Fruit fly (Drosophila melanogaster) whole organism, embryonic: ENCODE results near the gene Dif.

Source experiments
- ATbp ChIP-seq: fragments of 200-800 bp; sonication (Bioruptor generic); optimal IDR thresholded peaks from 2 replicates; lab custom pipeline; 2017; ENCODE audit warnings: missing biosample characterization, mild to moderate bottlenecking, missing genetic modification characterization, missing genetic modification reagents
- Awh ChIP-seq: fragments of 200-800 bp; sonication (Bioruptor generic); IDR thresholded peaks from 2 replicates; pipeline ENCODE4, ENCODE4 v1.3.6; 2022; ENCODE audit warnings: missing biosample characterization, missing genetic modification characterization
- B-H1 ChIP-seq: fragments of 200-800 bp; sonication (Bioruptor generic); IDR thresholded peaks from 3 replicates; pipeline ENCODE4 v1.3.6; 2022; ENCODE audit warnings: missing biosample characterization, missing genetic modification characterization
- BEAF-32 ChIP-seq: fragments of 200-800 bp; sonication (Bioruptor generic); optimal IDR thresholded peaks from 3 replicates; lab custom pipeline; 2017; ENCODE audit warnings: missing biosample characterization, missing genetic modification characterization, mild to moderate bottlenecking, moderate library complexity, missing genetic modification reagents
- Bgb ChIP-seq: fragments of 200-800 bp; sonication (Bioruptor generic); IDR thresholded peaks from 2 replicates; pipeline ENCODE4 v1.3.6; 2022; ENCODE audit warnings: missing biosample characterization, missing genetic modification characterization; ENCODE audit not compliant: partially characterized antibody
- C15 ChIP-seq: fragments of 200-800 bp; sonication (Bioruptor generic); IDR thresholded peaks from 3 replicates; pipeline ENCODE4 v1.3.6; 2022; ENCODE audit warnings: missing biosample characterization, missing genetic modification characterization
- CG10267 ChIP-seq: fragments of 200-800 bp; sonication (Bioruptor generic); optimal IDR thresholded peaks from 2 replicates; lab custom pipeline; 2018; ENCODE audit warnings: missing biosample characterization, mild to moderate bottlenecking, missing genetic modification characterization, moderate library complexity
- CG10462 ChIP-seq: fragments of 200-800 bp; sonication (Bioruptor generic); optimal IDR thresholded peaks from 2 replicates; lab custom pipeline; 2016; ENCODE audit warnings: missing biosample characterization, missing genetic modification characterization
- CG11085 ChIP-seq: fragments of 200-800 bp; sonication (Bioruptor generic); IDR thresholded peaks from 2 replicates; pipeline ENCODE4 v1.3.6; 2022; ENCODE audit warnings: missing biosample characterization, missing genetic modification characterization
- CG13287 ChIP-seq: fragments of 200-800 bp; sonication (Bioruptor generic); IDR thresholded peaks from 2 replicates; pipeline ENCODE4 v1.3.6; 2022; ENCODE audit warnings: missing biosample characterization, missing genetic modification characterization; ENCODE audit not compliant: partially characterized antibody
- CG13894 ChIP-seq: fragments of 200-800 bp; sonication (Bioruptor generic); optimal IDR thresholded peaks from 3 replicates; lab custom pipeline; 2018; ENCODE audit warnings: missing biosample characterization, mild to moderate bottlenecking, missing genetic modification characterization, moderate library complexity
- CG14710 ChIP-seq: fragments of 200-800 bp; sonication (Bioruptor generic); optimal IDR thresholded peaks from 3 replicates; lab custom pipeline; 2019; ENCODE audit warnings: missing biosample characterization, mild to moderate bottlenecking, missing genetic modification characterization, moderate library complexity
- CG16813 ChIP-seq: fragments of 200-800 bp; sonication (Bioruptor generic); IDR thresholded peaks from 3 replicates; pipeline ENCODE4 v1.3.6; 2022; ENCODE audit warnings: missing biosample characterization, missing genetic modification characterization; ENCODE audit not compliant: partially characterized antibody
- CG17361 ChIP-seq: fragments of 200-800 bp; sonication (Bioruptor generic); IDR thresholded peaks from 3 replicates; pipeline ENCODE4 v1.3.6; 2022; ENCODE audit warnings: missing biosample characterization, missing genetic modification characterization
- CG2129 ChIP-seq: fragments of 200-800 bp; sonication (Bioruptor generic); IDR thresholded peaks from 2 replicates; pipeline ENCODE4 v1.3.6; 2022; ENCODE audit warnings: missing biosample characterization, missing genetic modification characterization; ENCODE audit not compliant: partially characterized antibody
- CG32767 ChIP-seq: fragments of 200-800 bp; sonication (Bioruptor generic); IDR thresholded peaks from 2 replicates; pipeline ENCODE4 v1.3.6; 2022; ENCODE audit warnings: missing biosample characterization, missing genetic modification characterization
- CG34376 ChIP-seq: fragments of 200-800 bp; sonication (Bioruptor generic); optimal IDR thresholded peaks from 2 replicates; lab custom pipeline; 2018; ENCODE audit warnings: missing biosample characterization, mild to moderate bottlenecking, missing genetic modification characterization
- CG42726 ChIP-seq: fragments of 200-800 bp; sonication (Bioruptor generic); IDR thresholded peaks from 2 replicates; pipeline ENCODE4 v1.3.6; 2022; ENCODE audit warnings: missing biosample characterization, missing genetic modification characterization; ENCODE audit not compliant: partially characterized antibody
- CG4424 ChIP-seq: fragments of 200-800 bp; sonication (Bioruptor generic); optimal IDR thresholded peaks from 3 replicates; lab custom pipeline; 2016; ENCODE audit warnings: missing biosample characterization, missing genetic modification characterization
- CG5953 ChIP-seq: fragments of 200-800 bp; sonication (Bioruptor generic); IDR thresholded peaks from 2 replicates; pipeline ENCODE4 v1.3.6; 2022; ENCODE audit warnings: missing biosample characterization, missing genetic modification characterization
- CG8359 ChIP-seq: fragments of 200-800 bp; sonication (Bioruptor generic); optimal IDR thresholded peaks from 2 replicates; lab custom pipeline; 2017; ENCODE audit warnings: missing biosample characterization, mild to moderate bottlenecking, missing genetic modification characterization, borderline replicate concordance
- CG8924 ChIP-seq: fragments of 200-800 bp; optimal IDR thresholded peaks from 3 replicates; lab custom pipeline; 2019; ENCODE audit warnings: missing biosample characterization, mild to moderate bottlenecking, missing genetic modification characterization, moderate library complexity
- CG9215 ChIP-seq: fragments of 200-800 bp; sonication (Bioruptor generic); IDR thresholded peaks from 2 replicates; pipeline ENCODE4 v1.3.6; 2022; ENCODE audit warnings: missing biosample characterization, missing genetic modification characterization
- Deaf1 ChIP-seq: fragments of 200-800 bp; optimal IDR thresholded peaks from 3 replicates; lab custom pipeline; 2019; ENCODE audit warnings: missing biosample characterization, mild to moderate bottlenecking, missing genetic modification characterization, moderate library complexity
- Doc3 ChIP-seq: fragments of 200-800 bp; sonication (Bioruptor generic); IDR thresholded peaks from 3 replicates; pipeline ENCODE4 v1.3.6; 2022; ENCODE audit warnings: missing biosample characterization, missing genetic modification characterization; ENCODE audit not compliant: partially characterized antibody
- Fer1 ChIP-seq: fragments of 200-800 bp; sonication (Bioruptor generic); optimal IDR thresholded peaks from 2 replicates; lab custom pipeline; 2017; ENCODE audit warnings: missing biosample characterization, mild to moderate bottlenecking, missing genetic modification characterization
- HLH54F ChIP-seq: fragments of 200-800 bp; sonication (Bioruptor generic); optimal IDR thresholded peaks from 3 replicates; lab custom pipeline; 2016; ENCODE audit warnings: missing biosample characterization, missing genetic modification characterization
- HmgD ChIP-seq: fragments of 200-800 bp; sonication (Bioruptor generic); optimal IDR thresholded peaks from 3 replicates; lab custom pipeline; 2016; ENCODE audit warnings: missing biosample characterization, missing genetic modification characterization
- Lhr ChIP-seq: fragments of 200-800 bp; sonication (Bioruptor generic); optimal IDR thresholded peaks from 3 replicates; lab custom pipeline; 2017; ENCODE audit warnings: mild to moderate bottlenecking, missing biosample characterization, missing genetic modification reagents, missing genetic modification characterization
- MESR4 ChIP-seq: fragments of 200-800 bp; sonication (Bioruptor generic); optimal IDR thresholded peaks from 2 replicates; lab custom pipeline; 2018; ENCODE audit warnings: missing biosample characterization, mild to moderate bottlenecking, missing genetic modification characterization, moderate library complexity
- Nf-YA ChIP-seq: fragments of 200-800 bp; sonication (Bioruptor generic); IDR thresholded peaks from 2 replicates; pipeline ENCODE4 v1.3.6; 2022; ENCODE audit warnings: missing biosample characterization, missing genetic modification characterization
- Pdp1 ChIP-seq, 2 experiments: fragments of 200-800 bp; sonication (Bioruptor generic); optimal IDR thresholded peaks; 3 replicates each; lab custom pipeline; 2016; ENCODE audit warnings: missing biosample characterization in 2 of 2, missing genetic modification characterization in 2 of 2, mild to moderate bottlenecking in 1 of 2, moderate library complexity in 1 of 2
- Ravus ChIP-seq: fragments of 200-800 bp; sonication (Bioruptor generic); IDR thresholded peaks from 2 replicates; pipeline ENCODE4 v1.3.6; 2022; ENCODE audit warnings: missing biosample characterization, missing genetic modification characterization
- Side ChIP-seq: fragments of 200-800 bp; sonication (Bioruptor generic); optimal IDR thresholded peaks from 2 replicates; lab custom pipeline; 2016; ENCODE audit warnings: missing biosample characterization, missing genetic modification characterization
- Taf1 ChIP-seq: fragments of 200-800 bp; sonication (Bioruptor generic); IDR thresholded peaks from 2 replicates; pipeline ENCODE4 v1.3.6; 2022; ENCODE audit warnings: missing biosample characterization, missing genetic modification characterization
- aop ChIP-seq: fragments of 200-800 bp; sonication (Bioruptor generic); IDR thresholded peaks from 2 replicates; pipeline ENCODE4 v1.3.6; 2022; ENCODE audit warnings: missing biosample characterization, missing genetic modification characterization
- dm ChIP-seq: fragments of 200-800 bp; sonication (Bioruptor generic); optimal IDR thresholded peaks from 3 replicates; lab custom pipeline; 2016; ENCODE audit warnings: missing biosample characterization, missing genetic modification characterization
- dmrt11E ChIP-seq: fragments of 200-800 bp; sonication (Bioruptor generic); optimal IDR thresholded peaks from 3 replicates; lab custom pipeline; 2018; ENCODE audit warnings: missing biosample characterization, mild to moderate bottlenecking, missing genetic modification characterization, moderate library complexity
- emc ChIP-seq: fragments of 200-800 bp; sonication (Bioruptor generic); optimal IDR thresholded peaks from 2 replicates; lab custom pipeline; 2016; ENCODE audit warnings: missing biosample characterization, missing genetic modification characterization
- insv ChIP-seq, 2 experiments: fragments of 200-800 bp; sonication (Bioruptor generic); optimal IDR thresholded peaks; 3 replicates each; lab custom pipeline; 2016 to 2018; ENCODE audit warnings: missing biosample characterization in 2 of 2, missing genetic modification characterization in 2 of 2
- maf-S ChIP-seq: fragments of 200-800 bp; sonication (Bioruptor generic); optimal IDR thresholded peaks from 2 replicates; lab custom pipeline; 2016; ENCODE audit warnings: missing biosample characterization, missing genetic modification characterization
- mld ChIP-seq: fragments of 200-800 bp; sonication (Bioruptor generic); IDR thresholded peaks from 3 replicates; pipeline ENCODE4 v1.3.6; 2022; ENCODE audit warnings: missing biosample characterization, missing genetic modification characterization; ENCODE audit not compliant: partially characterized antibody
- pzg ChIP-seq: fragments of 200-800 bp; sonication (Bioruptor generic); optimal IDR thresholded peaks from 3 replicates; lab custom pipeline; 2018; ENCODE audit warnings: missing biosample characterization, mild to moderate bottlenecking, missing genetic modification characterization, moderate library complexity
- row ChIP-seq: fragments of 200-800 bp; sonication (Bioruptor generic); IDR thresholded peaks from 3 replicates; pipeline ENCODE4 v1.3.6; 2022; ENCODE audit warnings: missing biosample characterization, missing genetic modification characterization
- sd ChIP-seq: fragments of 200-800 bp; sonication (Bioruptor generic); optimal IDR thresholded peaks from 3 replicates; lab custom pipeline; 2018; ENCODE audit warnings: missing biosample characterization, mild to moderate bottlenecking, missing genetic modification characterization, moderate library complexity
- shn ChIP-seq: fragments of 200-800 bp; sonication (Bioruptor generic); optimal IDR thresholded peaks from 3 replicates; lab custom pipeline; 2016; ENCODE audit warnings: missing biosample characterization, missing genetic modification characterization
- sna ChIP-seq: fragments of 200-800 bp; sonication (Bioruptor generic); IDR thresholded peaks from 2 replicates; pipeline ENCODE4 v1.3.6; 2022; ENCODE audit warnings: missing biosample characterization, missing genetic modification characterization; ENCODE audit not compliant: partially characterized antibody
- toy ChIP-seq: fragments of 200-800 bp; sonication (Bioruptor generic); IDR thresholded peaks from 2 replicates; pipeline ENCODE4 v1.3.6; 2022; ENCODE audit warnings: missing biosample characterization, missing genetic modification characterization
- trem ChIP-seq: fragments of 200-800 bp; optimal IDR thresholded peaks from 3 replicates; lab custom pipeline; 2019; ENCODE audit warnings: missing biosample characterization, mild to moderate bottlenecking, missing genetic modification characterization, moderate library complexity
- zfh2 ChIP-seq: fragments of 200-800 bp; sonication (Bioruptor generic); optimal IDR thresholded peaks from 2 replicates; lab custom pipeline; 2016; ENCODE audit warnings: missing biosample characterization, missing genetic modification characterization

Dif gene

DNA sequence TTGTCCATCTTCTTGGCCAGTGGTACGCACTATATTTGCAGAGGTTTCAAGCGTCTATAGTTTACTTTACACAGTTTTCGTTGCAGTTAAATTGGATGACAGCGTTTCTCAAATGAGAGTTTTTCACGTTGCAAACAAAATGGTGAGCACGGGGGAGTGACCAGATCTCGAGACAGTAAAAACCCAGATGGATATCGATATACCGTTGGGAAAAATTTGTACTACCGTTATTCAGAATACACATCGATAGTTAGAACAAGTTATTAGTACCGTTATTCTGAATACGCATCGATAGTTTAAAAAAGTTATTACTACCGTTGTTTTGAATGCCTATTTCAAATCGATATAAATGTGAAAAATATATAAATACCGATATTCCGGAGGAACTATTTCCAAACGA lies 44.7 kb upstream of the Dif start, which contains the start of gene cass (continued):
- TF ChIP-seq dm (GFP tag; lab: Kevin White, UChicago) (peak; percentile 46), CG16813 (GFP tag; lab: Robert Waterston, UW) (peak; percentile 94), CG13287 (GFP tag; lab: Robert Waterston, UW) (peak; percentile 93), C15 (GFP tag; lab: Robert Waterston, UW) (no peak), Side (GFP tag; lab: Kevin White, UChicago) (no peak), Nf-YA (GFP tag; lab: Robert Waterston, UW) (no peak), maf-S (GFP tag; lab: Kevin White, UChicago) (no peak), BEAF-32 (peak; percentile 90), Doc3 (peak; percentile 87), HmgD (GFP tag; lab: Kevin White, UChicago) (peak; percentile 18), B-H1 (GFP tag; lab: Robert Waterston, UW) (no peak), Awh (GFP tag; lab: Robert Waterston, UW) (no peak), emc (GFP tag; lab: Kevin White, UChicago) (no peak), CG5953 (GFP tag; lab: Robert Waterston, UW) (no peak), Taf1 (no peak), ATbp (no peak), zfh2 (GFP tag; lab: Kevin White, UChicago) (no peak), CG13894 (tag; lab: Kevin White, UChicago) (peak; percentile 13), pzg (GFP tag; lab: Kevin White, UChicago) (peak; percentile 89), Deaf1 (tag; lab: Kevin White, UChicago) (peak; percentile 13), dmrt11E (tag; lab: Kevin White, UChicago) (peak; percentile 9), CG14710 (tag; lab: Kevin White, UChicago) (peak; percentile 54), CG8359 (no peak), aop (GFP tag; lab: Robert Waterston, UW) (no peak), CG10267 (peak; percentile 62), CG10462 (GFP tag; lab: Kevin White, UChicago) (peak; percentile 100), Ravus (GFP tag; lab: Robert Waterston, UW) (no peak), Pdp1 (GFP tag; optimal IDR thresholded peaks at IDR 0.05; lab: Kevin White, UChicago) (peak in 1 of 2 experiments; percentile 16), CG9215 (GFP tag; lab: Robert Waterston, UW) (no peak), Bgb (peak; percentile 94), CG42726 (GFP tag; lab: Robert Waterston, UW) (peak; percentile 94), mld (GFP tag; lab: Robert Waterston, UW) (peak; percentile 88), sd (tag; lab: Kevin White, UChicago) (peak; percentile 74), CG34376 (GFP tag; lab: Kevin White, UChicago) (no peak), CG4424 (no peak), CG11085 (GFP tag; lab: Robert Waterston, UW) (no peak), toy (GFP tag; lab: Robert Waterston, UW) (no peak), trem (tag; lab: Kevin White, UChicago) (peak; percentile 82), HLH54F (GFP tag; lab: Kevin White, UChicago) (no peak), CG32767 (0 out of 2 replicates have a peak, but pooled peaks have one; percentile 17), insv (GFP tag; optimal IDR thresholded peaks at IDR 0.05; lab: Kevin White, UChicago) (peak in 1 of 2 experiments; percentile 25), row (GFP tag; lab: Robert Waterston, UW) (peak; percentile 60), Fer1 (GFP tag; lab: Kevin White, UChicago) (no peak), sna (GFP tag; lab: Robert Waterston, UW) (peak; percentile 82), CG2129 (GFP tag; lab: Robert Waterston, UW) (peak; percentile 83), CG17361 (GFP tag; lab: Robert Waterston, UW) (0 out of 3 replicates have a peak, but pooled peaks have one; percentile 18), Lhr (GFP tag; lab: Kevin White, UChicago) (peak; percentile 36), shn (no peak), MESR4 (GFP tag; lab: Kevin White, UChicago) (peak; percentile 93), CG8924 (tag; lab: Kevin White, UChicago) (peak; percentile 26)
